Worm (Caenorhabditis elegans) whole organism, L1 larva: ENCODE measurements around the gene srx-119.

Experiments
- C04F5.9 ChIP-seq: sonication (generic microtip); optimal IDR thresholded peaks from 2 replicates; lab custom pipeline; 2016; ENCODE audit warnings: missing genetic modification characterization, missing compliant biosample characterization
- Y116A8C.19 ChIP-seq: sonication (generic microtip); optimal IDR thresholded peaks from 2 replicates; lab custom pipeline; 2016; ENCODE audit warnings: missing compliant biosample characterization, missing genetic modification characterization, borderline replicate concordance
- aha-1 ChIP-seq: fragments of 150-350 bp; optimal IDR thresholded peaks from 2 replicates; lab custom pipeline; 2014; ENCODE audit warnings: missing biosample characterization, missing genetic modification characterization
- aly-2 ChIP-seq: fragments of 150-350 bp; optimal IDR thresholded peaks from 2 replicates; lab custom pipeline; 2014; ENCODE audit warnings: missing biosample characterization, missing genetic modification characterization
- ama-1 ChIP-seq: fragments of 150-350 bp; optimal IDR thresholded peaks from 2 replicates; lab custom pipeline; 2014
- ceh-82 ChIP-seq, 3 experiments: fragments of 150-350 bp in 1 of 3; sonication (generic microtip) in 2 of 3; optimal IDR thresholded peaks; 2 replicates each; lab custom pipeline; 2014 to 2017; ENCODE audit warnings: missing biosample characterization in 3 of 3, missing genetic modification characterization in 3 of 3
- ceh-88 ChIP-seq: fragments of 200-800 bp; sonication (Bioruptor generic); IDR thresholded peaks from 2 replicates; pipeline ENCODE4 v1.3.6; 2022; ENCODE audit warnings: missing genetic modification characterization, missing compliant biosample characterization
- ces-1 ChIP-seq: fragments of 150-350 bp; optimal IDR thresholded peaks from 2 replicates; lab custom pipeline; 2014; ENCODE audit warnings: missing biosample characterization, missing genetic modification reagents, missing genetic modification characterization
- dpl-1 ChIP-seq, 3 experiments: fragments of 150-350 bp in 2 of 3; sonication (generic microtip) in 1 of 3; optimal IDR thresholded peaks; 2 replicates each; lab custom pipeline; 2014 to 2017; ENCODE audit warnings: missing biosample characterization in 3 of 3, missing genetic modification characterization in 3 of 3, missing genetic modification reagents in 3 of 3
- efl-1 ChIP-seq, 4 experiments: fragments of 150-350 bp; optimal IDR thresholded peaks in 3 of 4; peaks in 1 of 4; 1 replicate in 1 of 4; 2 replicates in 3 of 4; lab custom pipeline; 2014; ENCODE audit warnings: missing biosample characterization in 2 of 4, missing genetic modification characterization in 2 of 4, missing genetic modification reagents in 2 of 4
- egl-13 ChIP-seq: sonication (generic microtip); optimal IDR thresholded peaks from 2 replicates; lab custom pipeline; 2016; ENCODE audit warnings: missing genotype, missing genetic modification reagents, missing genetic modification characterization, missing compliant biosample characterization
- egl-27 ChIP-seq, 2 experiments: fragments of 150-350 bp in 1 of 2; sonication (generic microtip); optimal IDR thresholded peaks; 3 replicates each; lab custom pipeline; 2017 to 2018; ENCODE audit warnings: missing biosample characterization in 2 of 2, missing genetic modification characterization in 2 of 2, missing genetic modification reagents in 2 of 2
- ets-5 ChIP-seq: fragments of 200-800 bp; sonication (Bioruptor generic); IDR thresholded peaks from 2 replicates; pipeline ENCODE4 v1.3.6; 2022; ENCODE audit warnings: missing genetic modification characterization, missing compliant biosample characterization
- fos-1 ChIP-seq: fragments of 150-350 bp; optimal IDR thresholded peaks from 2 replicates; lab custom pipeline; 2014; ENCODE audit warnings: missing biosample characterization, missing genetic modification characterization
- hlh-4 ChIP-seq: sonication (generic microtip); optimal IDR thresholded peaks from 2 replicates; lab custom pipeline; 2016; ENCODE audit warnings: mild to moderate bottlenecking, missing genetic modification characterization, missing compliant biosample characterization
- hpl-2 ChIP-seq: fragments of 150-350 bp; optimal IDR thresholded peaks from 2 replicates; lab custom pipeline; 2014; ENCODE audit warnings: missing biosample characterization, missing genetic modification reagents, missing genetic modification characterization
- irx-1 ChIP-seq: sonication (generic microtip); optimal IDR thresholded peaks from 2 replicates; lab custom pipeline; 2016; ENCODE audit warnings: missing genetic modification characterization, missing compliant biosample characterization
- isw-1 ChIP-seq: fragments of 200-800 bp; sonication (Bioruptor generic); IDR thresholded peaks from 2 replicates; pipeline ENCODE4 v1.3.6; 2022; ENCODE audit warnings: missing genetic modification characterization, missing compliant biosample characterization
- jun-1 ChIP-seq: fragments of 150-350 bp; optimal IDR thresholded peaks from 2 replicates; lab custom pipeline; 2014; ENCODE audit warnings: missing biosample characterization, missing genetic modification reagents, missing genetic modification characterization
- lin-14 ChIP-seq: fragments of 200-800 bp; sonication (Bioruptor generic); optimal IDR thresholded peaks from 2 replicates; lab custom pipeline; 2018; ENCODE audit warnings: mild to moderate bottlenecking, missing genetic modification characterization, moderate library complexity, missing compliant biosample characterization
- lin-15B ChIP-seq: fragments of 150-350 bp; sonication (generic microtip); optimal IDR thresholded peaks from 3 replicates; lab custom pipeline; 2014; ENCODE audit warnings: missing biosample characterization, missing genetic modification characterization
- lin-35 ChIP-seq, 2 experiments: fragments of 150-350 bp; optimal IDR thresholded peaks; 2 replicates each; lab custom pipeline; 2014; ENCODE audit warnings: missing biosample characterization in 2 of 2, missing genetic modification characterization in 2 of 2, missing genetic modification reagents in 2 of 2
- lsy-2 ChIP-seq, 2 experiments: fragments of 150-350 bp; optimal IDR thresholded peaks; 2 replicates each; lab custom pipeline; 2014; ENCODE audit warnings: missing biosample characterization in 2 of 2, missing genetic modification characterization in 2 of 2
- mdl-1 ChIP-seq, 2 experiments: fragments of 150-350 bp; optimal IDR thresholded peaks; 2 replicates each; lab custom pipeline; 2014 to 2017; ENCODE audit warnings: missing biosample characterization in 2 of 2, missing genetic modification characterization in 2 of 2, inconsistent platforms in 1 of 2
- mef-2 ChIP-seq: fragments of 150-350 bp; optimal IDR thresholded peaks from 2 replicates; lab custom pipeline; 2014; ENCODE audit warnings: missing biosample characterization, missing genetic modification characterization
- mep-1 ChIP-seq: fragments of 150-350 bp; optimal IDR thresholded peaks from 2 replicates; lab custom pipeline; 2014; ENCODE audit warnings: missing biosample characterization, missing genetic modification characterization
- nhr-11 ChIP-seq: fragments of 150-350 bp; optimal IDR thresholded peaks from 2 replicates; lab custom pipeline; 2014; ENCODE audit warnings: missing biosample characterization, missing genetic modification characterization
- nhr-12 ChIP-seq: sonication (generic microtip); optimal IDR thresholded peaks from 2 replicates; lab custom pipeline; 2017; ENCODE audit warnings: missing biosample characterization, missing genetic modification characterization
- nhr-20 ChIP-seq: sonication (generic microtip); optimal IDR thresholded peaks from 2 replicates; lab custom pipeline; 2016; ENCODE audit warnings: mild to moderate bottlenecking, missing genetic modification characterization, missing compliant biosample characterization
- nhr-28 ChIP-seq: fragments of 150-350 bp; optimal IDR thresholded peaks from 2 replicates; lab custom pipeline; 2014; ENCODE audit warnings: missing biosample characterization, missing genetic modification characterization
- nhr-76 ChIP-seq: sonication (generic microtip); optimal IDR thresholded peaks from 2 replicates; lab custom pipeline; 2017; ENCODE audit warnings: missing biosample characterization, missing genetic modification characterization
- nhr-77 ChIP-seq: fragments of 150-350 bp; optimal IDR thresholded peaks from 2 replicates; lab custom pipeline; 2014; ENCODE audit warnings: missing biosample characterization, missing genetic modification characterization
- nhr-85 ChIP-seq: sonication (generic microtip); peaks from one replicate; lab custom pipeline; 2016; ENCODE audit warnings: missing genetic modification characterization, inconsistent platforms, missing compliant biosample characterization
- pag-3 ChIP-seq: sonication (generic microtip); optimal IDR thresholded peaks from 2 replicates; lab custom pipeline; 2017; ENCODE audit warnings: missing genetic modification characterization, mild to moderate bottlenecking, missing compliant biosample characterization, antibody characterized with exemption, borderline replicate concordance; ENCODE audit not compliant: insufficient read depth
- pax-3 ChIP-seq: fragments of 200-800 bp; sonication (Bioruptor generic); optimal IDR thresholded peaks from 2 replicates; lab custom pipeline; 2018; ENCODE audit warnings: mild to moderate bottlenecking, missing genetic modification characterization, moderate library complexity, missing compliant biosample characterization
- skn-1 ChIP-seq: fragments of 150-350 bp; optimal IDR thresholded peaks from 2 replicates; lab custom pipeline; 2014; ENCODE audit warnings: missing biosample characterization, missing genetic modification characterization
- snu-23 ChIP-seq: sonication (generic microtip); optimal IDR thresholded peaks from 2 replicates; lab custom pipeline; 2016; ENCODE audit warnings: missing genetic modification characterization, missing compliant biosample characterization
- sox-4 ChIP-seq: sonication (generic microtip); optimal IDR thresholded peaks from 2 replicates; lab custom pipeline; 2016; ENCODE audit warnings: missing genetic modification characterization, missing compliant biosample characterization
- sptf-1 ChIP-seq: fragments of 150-350 bp; optimal IDR thresholded peaks from 2 replicates; lab custom pipeline; 2014; ENCODE audit warnings: missing biosample characterization, missing genetic modification characterization
- unc-130 ChIP-seq: fragments of 150-350 bp; optimal IDR thresholded peaks from 2 replicates; lab custom pipeline; 2017; ENCODE audit warnings: missing biosample characterization, missing genetic modification characterization, inconsistent platforms
- xbp-1 ChIP-seq: sonication (generic microtip); optimal IDR thresholded peaks from 2 replicates; lab custom pipeline; 2016; ENCODE audit warnings: missing genetic modification characterization, missing compliant biosample characterization
- ztf-11 ChIP-seq, 2 experiments: sonication (generic microtip); optimal IDR thresholded peaks; 2 replicates each; lab custom pipeline; 2016 to 2017; ENCODE audit warnings: missing genetic modification characterization in 2 of 2, missing biosample characterization in 1 of 2, missing compliant biosample characterization in 1 of 2
- ztf-4 ChIP-seq: fragments of 150-350 bp; optimal IDR thresholded peaks from 2 replicates; lab custom pipeline; 2014; ENCODE audit warnings: missing biosample characterization, missing genetic modification characterization

The srx-119 gene

ce11 chrII:12527947-12528346 is at the start of gene srx-119:
srx-119 (plus strand) TSS chrII:12528247.
- TF ChIP-seq egl-13 (tag; lab: Kevin White, UChicago) (no peak), dpl-1 (GFP tag; optimal IDR thresholded peaks at IDR 0.05; lab: Kevin White, UChicago) (no peak), aha-1 (tag; lab: Kevin White, UChicago) (no peak), lin-35 (GFP tag; optimal IDR thresholded peaks at IDR 0.05; lab: Kevin White, UChicago) (no peak), mef-2 (tag; lab: Kevin White, UChicago) (no peak), hlh-4 (no peak), sox-4 (tag; lab: Kevin White, UChicago) (no peak)

ce11 chrII:12480811-12481210 is 47.2 kb upstream of the srx-119 start, which contains the start of gene arrd-9:
arrd-9 (minus strand) TSS chrII:12480911.
- TF ChIP-seq ztf-11 (tag; optimal IDR thresholded peaks at IDR 0.05; lab: Kevin White, UChicago): no peak
- TF ChIP-seq irx-1 (tag; lab: Kevin White, UChicago): no peak
- no peak for TF ChIP-seq sox-4 (tag; lab: Kevin White, UChicago)
- no peak for TF ChIP-seq lin-15B (tag; lab: Kevin White, UChicago)
- TF ChIP-seq ceh-88 (GFP tag; lab: Robert Waterston, UW): no peak
- TF ChIP-seq lin-14: no peak
- TF ChIP-seq ceh-82 (tag; optimal IDR thresholded peaks at IDR 0.05; lab: Kevin White, UChicago): no peak
- TF ChIP-seq pag-3 (tag; lab: Kevin White, UChicago): no peak
- no peak for TF ChIP-seq xbp-1 (tag; lab: Kevin White, UChicago)
- TF ChIP-seq nhr-20 (tag; lab: Kevin White, UChicago): no peak
- no peak for TF ChIP-seq ets-5
- no peak for TF ChIP-seq sptf-1 (tag; lab: Kevin White, UChicago)
- no peak for TF ChIP-seq nhr-76 (tag; lab: Kevin White, UChicago)
- no peak for TF ChIP-seq egl-27 (tag; optimal IDR thresholded peaks at IDR 0.05; lab: Kevin White, UChicago)
- no peak for TF ChIP-seq isw-1 (GFP tag; lab: Robert Waterston, UW)
- no peak for TF ChIP-seq snu-23 (GFP tag; lab: Kevin White, UChicago)
- TF ChIP-seq mep-1 (tag; lab: Kevin White, UChicago): no peak
- no peak for TF ChIP-seq aly-2 (tag; lab: Kevin White, UChicago)
- no peak for TF ChIP-seq nhr-77 (tag; lab: Kevin White, UChicago)
- TF ChIP-seq fos-1 (tag; lab: Kevin White, UChicago): no peak

ce11 chrII:12481645-12482044 is 46.4 kb upstream of the srx-119 start:
- no peak for TF ChIP-seq jun-1 (tag; lab: Kevin White, UChicago)
- no peak for TF ChIP-seq efl-1 (optimal IDR thresholded peaks at IDR 0.05; lab: Kevin White, UChicago)
- TF ChIP-seq efl-1 (GFP tag; optimal IDR thresholded peaks at IDR 0.05 in 1 of 2; lab: Kevin White, UChicago): peak in 1 of 2 experiments; percentile 91
- TF ChIP-seq mdl-1 (tag; optimal IDR thresholded peaks at IDR 0.05; lab: Kevin White, UChicago): no peak
- TF ChIP-seq, all 84 proteins: peak for 1

ce11 chrII:12482622-12483021 is 45.4 kb upstream of the srx-119 start, which contains the start of gene fbxb-102:
fbxb-102 (plus strand) TSS chrII:12482922.
- no peak for TF ChIP-seq ces-1 (GFP tag; lab: Kevin White, UChicago)

- TF ChIP-seq nhr-85 (peak; percentile 29), unc-130 (no peak)
- TF ChIP-seq, all 84 proteins: peak for 1
Observed at ce11 chrII:12485060-12485459, 43.0 kb upstream of the srx-119 start, which contains the start of gene F15A4.10. F15A4.10 (minus strand) TSS chrII:12485160.

ce11 chrII:12488810-12489209 is 39.2 kb upstream of the srx-119 start:
- no peak for TF ChIP-seq sptf-1 (tag; lab: Kevin White, UChicago)
- no peak for TF ChIP-seq nhr-11 (tag; lab: Kevin White, UChicago)
- TF ChIP-seq sox-4 (tag; lab: Kevin White, UChicago): peak; percentile 52
- no peak for TF ChIP-seq lsy-2 (tag; optimal IDR thresholded peaks at IDR 0.05; lab: Kevin White, UChicago)
- TF ChIP-seq lin-35 (GFP tag; optimal IDR thresholded peaks at IDR 0.05; lab: Kevin White, UChicago): no peak
- TF ChIP-seq ztf-4 (tag; lab: Kevin White, UChicago): no peak
- TF ChIP-seq irx-1 (tag; lab: Kevin White, UChicago): no peak
- no peak for TF ChIP-seq Y116A8C.19 (tag; lab: Kevin White, UChicago)
- no peak for TF ChIP-seq C04F5.9 (tag; lab: Kevin White, UChicago)
- no peak for TF ChIP-seq nhr-12
- no peak for TF ChIP-seq mdl-1 (tag; optimal IDR thresholded peaks at IDR 0.05; lab: Kevin White, UChicago)
- TF ChIP-seq ama-1: no peak
- TF ChIP-seq skn-1 (tag; lab: Kevin White, UChicago): no peak
- TF ChIP-seq jun-1 (tag; lab: Kevin White, UChicago): no peak
- no peak for TF ChIP-seq aly-2 (tag; lab: Kevin White, UChicago)
- no peak for TF ChIP-seq hlh-4
- no peak for TF ChIP-seq nhr-28
- no peak for TF ChIP-seq hpl-2
- peak; percentile 60 for TF ChIP-seq pax-3
- TF ChIP-seq fos-1 (tag; lab: Kevin White, UChicago): no peak
